Fruit fly (Drosophila melanogaster) whole organism, prepupa: Measurements from ENCODE around the gene eIF3e.
A peak's percentile ranks its signal among the peaks of the same experiment; 100 is the strongest.

ENCODE experiments used
- Blimp-1 ChIP-seq: fragments of 200-800 bp; sonication (Bioruptor generic); optimal IDR thresholded peaks from 3 replicates; lab custom pipeline; 2017; ENCODE audit warnings: missing biosample characterization, missing genetic modification characterization, mild to moderate bottlenecking, moderate library complexity, missing genetic modification reagents
- CG10631 ChIP-seq: fragments of 200-800 bp; sonication (Bioruptor generic); optimal IDR thresholded peaks from 2 replicates; lab custom pipeline; 2016; ENCODE audit warnings: missing biosample characterization, missing genetic modification characterization
- CG10669 ChIP-seq: fragments of 200-800 bp; sonication (Bioruptor generic); optimal IDR thresholded peaks from 3 replicates; lab custom pipeline; 2018; ENCODE audit warnings: missing biosample characterization, mild to moderate bottlenecking, missing genetic modification characterization, moderate library complexity
- CG11294 ChIP-seq: fragments of 200-800 bp; sonication (Bioruptor generic); IDR thresholded peaks from 2 replicates; pipeline ENCODE4 v1.3.6; 2022; ENCODE audit warnings: missing biosample characterization, missing genetic modification characterization
- CG11762 ChIP-seq: fragments of 200-800 bp; sonication (Bioruptor generic); optimal IDR thresholded peaks from 3 replicates; lab custom pipeline; 2016; ENCODE audit warnings: missing biosample characterization, missing genetic modification characterization; ENCODE audit not compliant: insufficient read depth
- CG11902 ChIP-seq: fragments of 200-800 bp; sonication (Bioruptor generic); optimal IDR thresholded peaks from 3 replicates; lab custom pipeline; 2016; ENCODE audit warnings: missing biosample characterization, missing genetic modification characterization
- CG15336 ChIP-seq: fragments of 200-800 bp; sonication (Bioruptor generic); IDR thresholded peaks from 2 replicates; pipeline ENCODE4 v1.3.6; 2022; ENCODE audit warnings: missing biosample characterization, missing genetic modification characterization
- CG1621 ChIP-seq: fragments of 200-800 bp; sonication (Bioruptor generic); optimal IDR thresholded peaks from 3 replicates; lab custom pipeline; 2018; ENCODE audit warnings: missing biosample characterization, mild to moderate bottlenecking, missing genetic modification characterization
- CG16779 ChIP-seq: fragments of 200-800 bp; sonication (Bioruptor generic); optimal IDR thresholded peaks from 3 replicates; lab custom pipeline; 2017; ENCODE audit warnings: missing biosample characterization, mild to moderate bottlenecking, missing genetic modification characterization
- CG34406 ChIP-seq: fragments of 200-800 bp; sonication (Bioruptor generic); optimal IDR thresholded peaks from 3 replicates; lab custom pipeline; 2016; ENCODE audit warnings: missing biosample characterization, missing genetic modification characterization
- CG4318 ChIP-seq: fragments of 200-800 bp; sonication (Bioruptor generic); optimal IDR thresholded peaks from 3 replicates; lab custom pipeline; 2017; ENCODE audit warnings: missing biosample characterization, mild to moderate bottlenecking, missing genetic modification characterization
- CG6163 ChIP-seq: fragments of 200-800 bp; sonication (Bioruptor generic); IDR thresholded peaks from 3 replicates; pipeline ENCODE4 v1.3.6; 2022; ENCODE audit warnings: missing biosample characterization, missing genetic modification characterization
- CG6276 ChIP-seq: fragments of 200-800 bp; sonication (Bioruptor generic); optimal IDR thresholded peaks from 2 replicates; lab custom pipeline; 2017; ENCODE audit warnings: missing biosample characterization, mild to moderate bottlenecking, missing genetic modification characterization
- CG6808 ChIP-seq: fragments of 200-800 bp; sonication (Bioruptor generic); optimal IDR thresholded peaks from 3 replicates; lab custom pipeline; 2017; ENCODE audit warnings: missing biosample characterization, missing genetic modification characterization, mild to moderate bottlenecking, moderate library complexity, missing genetic modification reagents
- CG6854 ChIP-seq: fragments of 200-800 bp; sonication (Bioruptor generic); optimal IDR thresholded peaks from 2 replicates; lab custom pipeline; 2017; ENCODE audit warnings: missing biosample characterization, mild to moderate bottlenecking, missing genetic modification characterization
- CG8119 ChIP-seq: fragments of 200-800 bp; sonication (Bioruptor generic); IDR thresholded peaks from 3 replicates; pipeline ENCODE4 v1.3.6; 2022; ENCODE audit warnings: missing biosample characterization, missing genetic modification characterization
- CG8319 ChIP-seq: fragments of 200-800 bp; sonication (Bioruptor generic); optimal IDR thresholded peaks from 3 replicates; lab custom pipeline; 2016; ENCODE audit warnings: missing biosample characterization, missing genetic modification characterization
- CG8632 ChIP-seq: fragments of 200-800 bp; sonication (Bioruptor generic); optimal IDR thresholded peaks from 3 replicates; lab custom pipeline; 2016; ENCODE audit warnings: missing biosample characterization, missing genetic modification characterization
- CG9139 ChIP-seq: fragments of 200-800 bp; sonication (Bioruptor generic); optimal IDR thresholded peaks from 3 replicates; lab custom pipeline; 2017; ENCODE audit warnings: missing biosample characterization, mild to moderate bottlenecking, missing genetic modification characterization
- Eip75B ChIP-seq: fragments of 200-800 bp; sonication (Bioruptor generic); optimal IDR thresholded peaks from 3 replicates; lab custom pipeline; 2016; ENCODE audit warnings: missing biosample characterization, missing genetic modification characterization
- Eip93F ChIP-seq: fragments of 200-800 bp; sonication (Bioruptor generic); optimal IDR thresholded peaks from 2 replicates; lab custom pipeline; 2016; ENCODE audit warnings: missing biosample characterization, mild to moderate bottlenecking, missing genetic modification characterization
- Ets96B ChIP-seq: fragments of 200-800 bp; optimal IDR thresholded peaks from 2 replicates; lab custom pipeline; 2019; ENCODE audit warnings: missing biosample characterization, mild to moderate bottlenecking, missing genetic modification characterization, moderate library complexity
- Gug ChIP-seq: fragments of 200-800 bp; sonication (Bioruptor generic); IDR thresholded peaks from 2 replicates; pipeline ENCODE4 v1.3.6; 2022; ENCODE audit warnings: missing biosample characterization, missing genetic modification characterization
- Hr38 ChIP-seq: sonication (Bioruptor generic); optimal IDR thresholded peaks from 2 replicates; lab custom pipeline; 2016; ENCODE audit warnings: missing biosample characterization, missing genetic modification characterization
- Lpt ChIP-seq: fragments of 200-800 bp; sonication (Bioruptor generic); optimal IDR thresholded peaks from 3 replicates; lab custom pipeline; 2016; ENCODE audit warnings: missing biosample characterization, missing genetic modification characterization
- Met ChIP-seq: fragments of 200-800 bp; sonication (Bioruptor generic); optimal IDR thresholded peaks from 3 replicates; lab custom pipeline; 2016; ENCODE audit warnings: missing biosample characterization, missing genetic modification characterization
- OdsH ChIP-seq: fragments of 200-800 bp; sonication (Bioruptor generic); optimal IDR thresholded peaks from 3 replicates; lab custom pipeline; 2016; ENCODE audit warnings: missing biosample characterization, missing genetic modification characterization
- Smox ChIP-seq: fragments of 200-800 bp; sonication (Bioruptor generic); optimal IDR thresholded peaks from 3 replicates; lab custom pipeline; 2016; ENCODE audit warnings: missing biosample characterization, missing genetic modification characterization
- Sox102F ChIP-seq: fragments of 200-800 bp; sonication (Bioruptor generic); optimal IDR thresholded peaks from 2 replicates; lab custom pipeline; 2016; ENCODE audit warnings: missing biosample characterization, mild to moderate bottlenecking, missing genetic modification characterization
- Sox15 ChIP-seq: fragments of 200-800 bp; sonication (Bioruptor generic); optimal IDR thresholded peaks from 3 replicates; lab custom pipeline; 2016; ENCODE audit warnings: missing biosample characterization, missing genetic modification characterization
- acj6 ChIP-seq: fragments of 200-800 bp; sonication (Bioruptor generic); optimal IDR thresholded peaks from 3 replicates; lab custom pipeline; 2016; ENCODE audit warnings: missing biosample characterization, missing genetic modification characterization
- cyc ChIP-seq: fragments of 200-800 bp; sonication (Bioruptor generic); optimal IDR thresholded peaks from 3 replicates; lab custom pipeline; 2016; ENCODE audit warnings: missing biosample characterization, missing genetic modification characterization
- dac ChIP-seq: fragments of 200-800 bp; sonication (Bioruptor generic); optimal IDR thresholded peaks from 2 replicates; lab custom pipeline; 2017; ENCODE audit warnings: missing biosample characterization, mild to moderate bottlenecking, missing genetic modification characterization
- dsx ChIP-seq: fragments of 200-800 bp; optimal IDR thresholded peaks from 3 replicates; lab custom pipeline; 2019; ENCODE audit warnings: missing biosample characterization, mild to moderate bottlenecking, missing genetic modification characterization, moderate library complexity; ENCODE audit not compliant: poor library complexity, severe bottlenecking
- eg ChIP-seq: fragments of 200-800 bp; sonication (Bioruptor generic); IDR thresholded peaks from 3 replicates; pipeline ENCODE4 v1.3.6; 2022; ENCODE audit warnings: missing biosample characterization, missing genetic modification characterization
- fd85E ChIP-seq: fragments of 200-800 bp; sonication (Bioruptor generic); optimal IDR thresholded peaks from 3 replicates; lab custom pipeline; 2016; ENCODE audit warnings: missing biosample characterization, missing genetic modification characterization
- fkh ChIP-seq: fragments of 200-800 bp; sonication (Bioruptor generic); optimal IDR thresholded peaks from 3 replicates; lab custom pipeline; 2017; ENCODE audit warnings: missing biosample characterization, mild to moderate bottlenecking, missing genetic modification characterization, moderate library complexity
- lz ChIP-seq: fragments of 200-800 bp; sonication (Bioruptor generic); optimal IDR thresholded peaks from 3 replicates; lab custom pipeline; 2016; ENCODE audit warnings: missing biosample characterization, missing genetic modification characterization
- net ChIP-seq: fragments of 200-800 bp; sonication (Bioruptor generic); optimal IDR thresholded peaks from 3 replicates; lab custom pipeline; 2016; ENCODE audit warnings: missing biosample characterization, missing genetic modification characterization
- pdm3 ChIP-seq: fragments of 200-800 bp; sonication (Bioruptor generic); optimal IDR thresholded peaks from 3 replicates; lab custom pipeline; 2016; ENCODE audit warnings: missing biosample characterization, missing genetic modification characterization
- salr ChIP-seq, 2 experiments: fragments of 200-800 bp; sonication (Bioruptor generic); optimal IDR thresholded peaks; 3 replicates each; lab custom pipeline; 2016 to 2018; ENCODE audit warnings: missing biosample characterization in 2 of 2, missing genetic modification characterization in 2 of 2, mild to moderate bottlenecking in 1 of 2
- spab ChIP-seq: fragments of 200-800 bp; sonication (Bioruptor generic); optimal IDR thresholded peaks from 2 replicates; lab custom pipeline; 2017; ENCODE audit warnings: missing biosample characterization, mild to moderate bottlenecking, missing genetic modification characterization, missing genetic modification reagents
- ss ChIP-seq, 2 experiments: fragments of 200-800 bp; sonication (Bioruptor generic); optimal IDR thresholded peaks; 2 replicates in 1 of 2; 3 replicates in 1 of 2; lab custom pipeline; 2017 to 2018; ENCODE audit warnings: mild to moderate bottlenecking in 2 of 2, missing biosample characterization in 2 of 2, missing genetic modification characterization in 2 of 2, moderate library complexity in 1 of 2

Gene eIF3e

DNA sequence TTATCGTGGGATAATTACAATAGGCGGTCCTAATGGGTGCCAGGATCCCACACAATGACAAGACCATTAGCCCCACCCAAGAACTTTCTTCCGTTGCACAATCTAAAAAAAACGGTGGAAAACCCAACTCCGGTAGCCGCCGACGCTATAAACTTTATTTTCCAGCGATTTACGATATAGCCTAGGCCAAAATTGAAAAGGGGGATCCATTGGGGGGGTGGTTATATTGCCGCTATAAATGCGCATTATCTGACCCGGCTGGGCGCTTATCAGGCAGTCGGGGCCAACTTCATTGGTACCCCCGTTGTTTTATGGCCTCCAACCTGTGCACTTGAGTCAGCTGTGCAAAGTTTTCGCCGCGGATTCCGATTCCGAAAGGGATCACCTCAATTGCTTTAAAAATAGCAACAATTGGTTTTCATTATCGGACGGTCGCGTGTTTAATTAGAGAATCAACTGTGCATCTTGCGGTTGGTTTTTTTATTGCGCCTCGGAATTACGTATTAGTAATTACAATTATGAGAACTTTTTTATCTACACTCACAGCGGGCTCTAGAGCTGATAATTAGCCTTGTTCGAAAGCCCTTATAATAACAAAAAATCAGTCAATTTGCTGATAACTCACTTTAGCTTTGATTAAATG lies 17.1 kb upstream of the eIF3e start (continued):
- TF ChIP-seq CG10631 (no peak), Eip75B (GFP tag; lab: Kevin White, UChicago) (no peak), fd85E (no peak), CG8119 (GFP tag; lab: Robert Waterston, UW) (no peak), CG15336 (no peak), Hr38 (no peak), net (GFP tag; lab: Kevin White, UChicago) (no peak), Blimp-1 (peak; percentile 15)

dm6 chr3L:16803273-16803672 lies 16.5 kb upstream of the eIF3e start:
- TF ChIP-seq ss (GFP tag; optimal IDR thresholded peaks at IDR 0.05; lab: Kevin White, UChicago) (peak; percentile 43 to 58), Sox15 (GFP tag; lab: Kevin White, UChicago) (no peak), CG6808 (GFP tag; lab: Kevin White, UChicago) (peak; percentile 50), CG9139 (GFP tag; lab: Kevin White, UChicago) (peak; percentile 39)
- TF ChIP-seq, all 60 proteins: peak for 3

- TF ChIP-seq CG8632 = no peak
- TF ChIP-seq Smox (GFP tag; lab: Kevin White, UChicago) = peak; percentile 56
- no peak for TF ChIP-seq Ets96B (tag; lab: Kevin White, UChicago)
- peak; percentile 36 to 70 for TF ChIP-seq ss (GFP tag; optimal IDR thresholded peaks at IDR 0.05; lab: Kevin White, UChicago)
- no peak for TF ChIP-seq Blimp-1
- TF ChIP-seq CG6854 (GFP tag; lab: Kevin White, UChicago) = peak; percentile 39
- no peak for TF ChIP-seq Hr38
- peak; percentile 64 for TF ChIP-seq Met (GFP tag; lab: Kevin White, UChicago)
- TF ChIP-seq acj6 (GFP tag; lab: Kevin White, UChicago) = peak; percentile 35
- TF ChIP-seq dac (GFP tag; lab: Kevin White, UChicago) = no peak
- peak; percentile 32 for TF ChIP-seq CG9139 (GFP tag; lab: Kevin White, UChicago)
- peak; percentile 51 for TF ChIP-seq CG6808 (GFP tag; lab: Kevin White, UChicago)
- peak; percentile 39 for TF ChIP-seq lz
- peak; percentile 41 for TF ChIP-seq Eip93F
- TF ChIP-seq CG8319 (GFP tag; lab: Kevin White, UChicago) = no peak
- TF ChIP-seq CG6276 (GFP tag; lab: Kevin White, UChicago) = peak; percentile 36
- 0 out of 3 replicates have a peak, but pooled peaks have one; percentile 13 for TF ChIP-seq CG8119 (GFP tag; lab: Robert Waterston, UW)
- no peak for TF ChIP-seq dsx (GFP tag; lab: Kevin White, UChicago)
- TF ChIP-seq Sox102F (GFP tag; lab: Kevin White, UChicago) = peak; percentile 48
- peak; percentile 50 for TF ChIP-seq fkh (GFP tag; lab: Kevin White, UChicago)
- TF ChIP-seq Sox15 (GFP tag; lab: Kevin White, UChicago) = no peak
- no peak for TF ChIP-seq eg
- TF ChIP-seq CG11762 (GFP tag; lab: Kevin White, UChicago) = peak; percentile 25
- TF ChIP-seq CG16779 (tag; lab: Kevin White, UChicago) = no peak
- TF ChIP-seq cyc (GFP tag; lab: Kevin White, UChicago) = no peak
- TF ChIP-seq CG11902 = no peak
- TF ChIP-seq CG1621 (tag; lab: Kevin White, UChicago) = no peak
- TF ChIP-seq CG4318 = peak; percentile 22
- TF ChIP-seq OdsH (GFP tag; lab: Kevin White, UChicago) = peak; percentile 16
- TF ChIP-seq Gug (GFP tag; lab: Robert Waterston, UW) = no peak
- TF ChIP-seq CG10669 (GFP tag; lab: Kevin White, UChicago) = no peak
- TF ChIP-seq spab (GFP tag; lab: Kevin White, UChicago) = no peak
- TF ChIP-seq Eip75B (GFP tag; lab: Kevin White, UChicago) = no peak
- TF ChIP-seq Lpt (GFP tag; lab: Kevin White, UChicago) = no peak
- TF ChIP-seq CG10631 = no peak
- peak; percentile 26 for TF ChIP-seq net (GFP tag; lab: Kevin White, UChicago)
- peak; percentile 37 for TF ChIP-seq pdm3 (GFP tag; lab: Kevin White, UChicago)
- TF ChIP-seq CG11294 (GFP tag; lab: Robert Waterston, UW) = no peak
- peak in 1 of 2 experiments; percentile 18 for TF ChIP-seq salr (GFP tag; optimal IDR thresholded peaks at IDR 0.05; lab: Kevin White, UChicago)
- TF ChIP-seq CG6163 (GFP tag; lab: Robert Waterston, UW) = no peak
- no peak for TF ChIP-seq CG34406 (GFP tag; lab: Kevin White, UChicago)
Measured at dm6 chr3L:16801499-16802452, 15.0 kb upstream of the eIF3e start.
